Worm (Caenorhabditis elegans): ENCODE data around the gene R105.1.

DNA sequence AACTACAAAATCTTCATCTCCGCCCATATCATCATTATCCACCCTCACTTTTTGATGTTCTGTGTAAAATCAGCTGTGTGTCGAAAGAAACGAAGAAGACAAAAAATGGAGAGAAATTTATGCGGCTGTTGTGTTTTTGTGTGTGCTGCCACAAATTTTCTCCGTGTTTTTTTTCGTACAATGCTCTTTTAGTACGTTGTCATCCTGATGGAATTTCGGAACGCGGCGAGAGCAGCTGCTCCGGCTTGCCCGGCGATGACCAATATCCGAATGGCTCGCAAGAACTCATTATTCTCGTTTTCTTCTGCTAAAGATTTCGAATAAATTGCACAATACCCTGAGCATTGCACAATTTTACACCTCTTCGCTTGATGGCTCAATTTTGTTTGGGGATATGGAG is 5.9 kb downstream of the R105.1 start:
- TF ChIP-seq ZK546.5 (tag; optimal IDR thresholded peaks at IDR 0.05): no peak
- no peak for TF ChIP-seq unc-62 (GFP tag; optimal IDR thresholded peaks at IDR 0.05)
- TF ChIP-seq skn-1 (tag; optimal IDR thresholded peaks at IDR 0.05): no peak

Measured in whole organism, L2 larva.